Fruit fly (Drosophila melanogaster) whole organism, embryonic: ENCODE results near the gene Pvf3.
A peak's percentile ranks its signal among the peaks of the same experiment; 100 is the strongest.

Source experiments
- B-H1 ChIP-seq: fragments of 200-800 bp; sonication (Bioruptor generic); IDR thresholded peaks from 3 replicates; pipeline ENCODE4 v1.3.6; 2022; ENCODE audit warnings: missing biosample characterization, missing genetic modification characterization
- BtbVII ChIP-seq: fragments of 200-800 bp; sonication (Bioruptor generic); optimal IDR thresholded peaks from 3 replicates; lab custom pipeline; 2017; ENCODE audit warnings: missing biosample characterization, mild to moderate bottlenecking, missing genetic modification characterization
- C15 ChIP-seq: fragments of 200-800 bp; sonication (Bioruptor generic); IDR thresholded peaks from 3 replicates; pipeline ENCODE4 v1.3.6; 2022; ENCODE audit warnings: missing biosample characterization, missing genetic modification characterization
- CG10274 ChIP-seq: fragments of 200-800 bp; sonication (Bioruptor generic); optimal IDR thresholded peaks from 3 replicates; lab custom pipeline; 2017; ENCODE audit warnings: missing biosample characterization, mild to moderate bottlenecking, missing genetic modification characterization
- CG10321 ChIP-seq: fragments of 200-800 bp; sonication (Bioruptor generic); IDR thresholded peaks from 2 replicates; pipeline ENCODE4 v1.3.6; 2022; ENCODE audit warnings: missing biosample characterization, missing genetic modification characterization
- CG10431 ChIP-seq: fragments of 200-800 bp; sonication (Bioruptor generic); optimal IDR thresholded peaks from 3 replicates; lab custom pipeline; 2018; ENCODE audit warnings: missing biosample characterization, mild to moderate bottlenecking, missing genetic modification characterization
- CG10959 ChIP-seq: fragments of 200-800 bp; sonication (Bioruptor generic); IDR thresholded peaks from 2 replicates; pipeline ENCODE4 v1.3.6; 2022; ENCODE audit warnings: missing biosample characterization, missing genetic modification characterization
- CG10979 ChIP-seq: fragments of 200-800 bp; sonication (Bioruptor generic); optimal IDR thresholded peaks from 2 replicates; lab custom pipeline; 2018; ENCODE audit warnings: missing biosample characterization, mild to moderate bottlenecking, missing genetic modification characterization, moderate library complexity
- CG12391 ChIP-seq: fragments of 200-800 bp; sonication (Bioruptor generic); optimal IDR thresholded peaks from 3 replicates; lab custom pipeline; 2018; ENCODE audit warnings: missing biosample characterization, mild to moderate bottlenecking, missing genetic modification characterization, moderate library complexity
- CG14014 ChIP-seq: fragments of 200-800 bp; sonication (Bioruptor generic); IDR thresholded peaks from 2 replicates; pipeline ENCODE4 v1.3.6; 2022; ENCODE audit warnings: missing biosample characterization, missing genetic modification characterization
- CG15011 ChIP-seq: fragments of 200-800 bp; sonication (Bioruptor generic); optimal IDR thresholded peaks from 3 replicates; lab custom pipeline; 2018; ENCODE audit warnings: missing biosample characterization, mild to moderate bottlenecking, missing genetic modification characterization
- CG15073 ChIP-seq: fragments of 200-800 bp; sonication (Bioruptor generic); optimal IDR thresholded peaks from 2 replicates; lab custom pipeline; 2016; ENCODE audit warnings: missing biosample characterization, missing genetic modification characterization
- CG1647 ChIP-seq: fragments of 200-800 bp; sonication (Bioruptor generic); optimal IDR thresholded peaks from 3 replicates; lab custom pipeline; 2016; ENCODE audit warnings: missing biosample characterization, missing genetic modification characterization
- CG16813 ChIP-seq: fragments of 200-800 bp; sonication (Bioruptor generic); IDR thresholded peaks from 3 replicates; pipeline ENCODE4 v1.3.6; 2022; ENCODE audit warnings: missing biosample characterization, missing genetic modification characterization; ENCODE audit not compliant: partially characterized antibody
- CG30020 ChIP-seq: fragments of 200-800 bp; optimal IDR thresholded peaks from 2 replicates; lab custom pipeline; 2019; ENCODE audit warnings: missing biosample characterization, mild to moderate bottlenecking, missing genetic modification characterization, moderate library complexity
- CG30431 ChIP-seq: fragments of 200-800 bp; sonication (Bioruptor generic); optimal IDR thresholded peaks from 2 replicates; lab custom pipeline; 2017; ENCODE audit warnings: missing biosample characterization, missing genetic modification characterization
- CG33557 ChIP-seq: fragments of 200-800 bp; sonication (Bioruptor generic); optimal IDR thresholded peaks from 2 replicates; lab custom pipeline; 2019; ENCODE audit warnings: missing biosample characterization, mild to moderate bottlenecking, missing genetic modification characterization, moderate library complexity
- CG3407 ChIP-seq: fragments of 200-800 bp; sonication (Bioruptor generic); optimal IDR thresholded peaks from 2 replicates; lab custom pipeline; 2018; ENCODE audit warnings: missing biosample characterization, mild to moderate bottlenecking, missing genetic modification characterization
- CG4328 ChIP-seq: fragments of 200-800 bp; sonication (Bioruptor generic); optimal IDR thresholded peaks from 3 replicates; lab custom pipeline; 2017; ENCODE audit warnings: missing biosample characterization, missing genetic modification reagents, missing genetic modification characterization
- CG6654 ChIP-seq: fragments of 200-800 bp; sonication (Bioruptor generic); optimal IDR thresholded peaks from 2 replicates; lab custom pipeline; 2017; ENCODE audit warnings: missing biosample characterization, mild to moderate bottlenecking, missing genetic modification characterization
- CG6765 ChIP-seq: fragments of 200-800 bp; sonication (Bioruptor generic); optimal IDR thresholded peaks from 3 replicates; lab custom pipeline; 2017; ENCODE audit warnings: missing biosample characterization, mild to moderate bottlenecking, missing genetic modification characterization
- CG7556 ChIP-seq: fragments of 200-800 bp; sonication (Bioruptor generic); optimal IDR thresholded peaks from 2 replicates; lab custom pipeline; 2017; ENCODE audit warnings: missing biosample characterization, mild to moderate bottlenecking, missing genetic modification characterization
- CG9437 ChIP-seq: fragments of 200-800 bp; sonication (Bioruptor generic); optimal IDR thresholded peaks from 2 replicates; lab custom pipeline; 2018; ENCODE audit warnings: missing biosample characterization, mild to moderate bottlenecking, missing genetic modification characterization
- CG9932 ChIP-seq: fragments of 200-800 bp; sonication (Bioruptor generic); IDR thresholded peaks from 2 replicates; pipeline ENCODE4 v1.3.6; 2022; ENCODE audit warnings: missing biosample characterization, missing genetic modification characterization
- Dad ChIP-seq: fragments of 200-800 bp; sonication (Bioruptor generic); optimal IDR thresholded peaks from 3 replicates; lab custom pipeline; 2016; ENCODE audit warnings: missing biosample characterization, missing genetic modification characterization
- HmgD ChIP-seq: fragments of 200-800 bp; sonication (Bioruptor generic); optimal IDR thresholded peaks from 3 replicates; lab custom pipeline; 2016; ENCODE audit warnings: missing biosample characterization, missing genetic modification characterization
- Lim3 ChIP-seq: fragments of 200-800 bp; sonication (Bioruptor generic); IDR thresholded peaks from 2 replicates; pipeline ENCODE4 v1.3.6; 2022; ENCODE audit warnings: missing biosample characterization, missing genetic modification characterization
- Max ChIP-seq: fragments of 200-800 bp; sonication (Bioruptor generic); optimal IDR thresholded peaks from 2 replicates; lab custom pipeline; 2016; ENCODE audit warnings: missing biosample characterization, mild to moderate bottlenecking, missing genetic modification characterization
- Myb ChIP-seq: fragments of 200-800 bp; sonication (Bioruptor generic); optimal IDR thresholded peaks from 2 replicates; lab custom pipeline; 2016; ENCODE audit warnings: missing biosample characterization, missing genetic modification characterization
- Opbp ChIP-seq: fragments of 200-800 bp; sonication (Bioruptor generic); IDR thresholded peaks from 3 replicates; pipeline ENCODE4 v1.3.6; 2022; ENCODE audit warnings: missing biosample characterization, missing genetic modification characterization; ENCODE audit not compliant: partially characterized antibody
- Poxn ChIP-seq: fragments of 200-800 bp; sonication (Bioruptor generic); IDR thresholded peaks from 2 replicates; pipeline ENCODE4 v1.3.6; 2022; ENCODE audit warnings: missing biosample characterization, missing genetic modification characterization
- Rx ChIP-seq: fragments of 200-800 bp; sonication (Bioruptor generic); IDR thresholded peaks from 2 replicates; pipeline ENCODE4 v1.3.6; 2022; ENCODE audit warnings: missing biosample characterization, missing genetic modification characterization
- Xbp1 ChIP-seq: fragments of 200-800 bp; sonication (Bioruptor generic); optimal IDR thresholded peaks from 3 replicates; lab custom pipeline; 2016; ENCODE audit warnings: missing biosample characterization, mild to moderate bottlenecking, missing genetic modification characterization
- ase ChIP-seq: fragments of 200-800 bp; sonication (Bioruptor generic); IDR thresholded peaks from 3 replicates; pipeline ENCODE4 v1.3.6; 2022; ENCODE audit warnings: missing biosample characterization, missing genetic modification characterization
- ci ChIP-seq: fragments of 200-800 bp; sonication (Bioruptor generic); IDR thresholded peaks from 3 replicates; pipeline ENCODE4 v1.3.6; 2022; ENCODE audit warnings: missing biosample characterization, missing genetic modification characterization
- ewg ChIP-seq: fragments of 200-800 bp; sonication (Bioruptor generic); optimal IDR thresholded peaks from 3 replicates; lab custom pipeline; 2017; ENCODE audit warnings: mild to moderate bottlenecking, missing biosample characterization, missing genetic modification reagents, missing genetic modification characterization
- ftz-f1 ChIP-seq: fragments of 200-800 bp; sonication (Bioruptor generic); optimal IDR thresholded peaks from 2 replicates; lab custom pipeline; 2016; ENCODE audit warnings: missing biosample characterization, missing genetic modification characterization
- gem ChIP-seq: fragments of 200-800 bp; sonication (Bioruptor generic); optimal IDR thresholded peaks from 2 replicates; lab custom pipeline; 2019; ENCODE audit warnings: missing biosample characterization, mild to moderate bottlenecking, missing genetic modification characterization, moderate library complexity
- hb ChIP-seq: fragments of 200-800 bp; sonication (Bioruptor generic); IDR thresholded peaks from 3 replicates; pipeline ENCODE4 v1.3.6; 2022; ENCODE audit warnings: missing biosample characterization, missing genetic modification characterization; ENCODE audit not compliant: partially characterized antibody
- hbn ChIP-seq: fragments of 200-800 bp; sonication (Bioruptor generic); IDR thresholded peaks from 2 replicates; pipeline ENCODE4 v1.3.6; 2022; ENCODE audit warnings: missing biosample characterization, missing genetic modification characterization; ENCODE audit not compliant: partially characterized antibody
- jigr1 ChIP-seq: fragments of 200-800 bp; sonication (Bioruptor generic); IDR thresholded peaks from 3 replicates; pipeline ENCODE4 v1.3.6; 2022; ENCODE audit warnings: missing biosample characterization, missing genetic modification characterization
- knrl ChIP-seq: fragments of 200-800 bp; sonication (Bioruptor generic); IDR thresholded peaks from 3 replicates; pipeline ENCODE4 v1.3.6; 2022; ENCODE audit warnings: missing biosample characterization, missing genetic modification characterization; ENCODE audit not compliant: partially characterized antibody
- lov ChIP-seq, 2 experiments: fragments of 200-800 bp in 1 of 2; fragments of >200 bp in 1 of 2; sonication (Bioruptor generic) in 1 of 2; IDR thresholded peaks in 1 of 2; optimal IDR thresholded peaks in 1 of 2; 2 replicates in 1 of 2; 3 replicates in 1 of 2; pipeline versions ENCODE4 v1.3.6 to Lab custom; 2017 to 2022; ENCODE audit warnings: missing biosample characterization in 1 of 2, missing genetic modification characterization in 1 of 2
- onecut ChIP-seq: fragments of 200-800 bp; sonication (Bioruptor generic); IDR thresholded peaks from 2 replicates; pipeline ENCODE4 v1.3.6; 2022; ENCODE audit warnings: missing biosample characterization, missing genetic modification characterization
- seq ChIP-seq: fragments of 200-800 bp; sonication (Bioruptor generic); IDR thresholded peaks from 2 replicates; pipeline ENCODE4 v1.3.6; 2022; ENCODE audit warnings: missing biosample characterization, missing genetic modification characterization
- shn ChIP-seq: fragments of 200-800 bp; sonication (Bioruptor generic); optimal IDR thresholded peaks from 3 replicates; lab custom pipeline; 2016; ENCODE audit warnings: missing biosample characterization, missing genetic modification characterization
- unc-4 ChIP-seq: fragments of 200-800 bp; sonication (Bioruptor generic); IDR thresholded peaks from 2 replicates; pipeline ENCODE4 v1.3.6; 2022; ENCODE audit warnings: missing biosample characterization, missing genetic modification characterization; ENCODE audit not compliant: partially characterized antibody
- zf30C ChIP-seq: fragments of 200-800 bp; sonication (Bioruptor generic); optimal IDR thresholded peaks from 3 replicates; lab custom pipeline; 2018; ENCODE audit warnings: missing biosample characterization, mild to moderate bottlenecking, missing genetic modification characterization
- zfh2 ChIP-seq: fragments of 200-800 bp; sonication (Bioruptor generic); optimal IDR thresholded peaks from 2 replicates; lab custom pipeline; 2016; ENCODE audit warnings: missing biosample characterization, missing genetic modification characterization

Pvf3 gene

dm6 chr2L:7056189-7056926 lies 101.1 kb downstream of the Pvf3 start, which contains the start of gene Mnn1 (continued):
- TF ChIP-seq CG3407 (no peak), HmgD (GFP tag; lab: Kevin White, UChicago) (peak; percentile 52), CG6765 (GFP tag; lab: Kevin White, UChicago) (peak; percentile 21), CG30020 (tag; lab: Kevin White, UChicago) (no peak), CG9932 (GFP tag; lab: Robert Waterston, UW) (peak; percentile 65), Rx (GFP tag; lab: Robert Waterston, UW) (no peak), hbn (GFP tag; lab: Robert Waterston, UW) (no peak), CG30431 (no peak), CG10979 (peak; percentile 32), CG4328 (GFP tag; lab: Kevin White, UChicago) (no peak), ewg (GFP tag; lab: Kevin White, UChicago) (no peak), jigr1 (GFP tag; lab: Robert Waterston, UW) (no peak), Dad (GFP tag; lab: Kevin White, UChicago) (peak; percentile 53), Poxn (GFP tag; lab: Robert Waterston, UW) (no peak), CG7556 (GFP tag; lab: Kevin White, UChicago) (peak; percentile 21), ase (GFP tag; lab: Robert Waterston, UW) (no peak), CG12391 (tag; lab: Kevin White, UChicago) (peak; percentile 21), onecut (GFP tag; lab: Robert Waterston, UW) (no peak), shn (peak; percentile 27), gem (tag; lab: Kevin White, UChicago) (no peak), CG33557 (peak; percentile 11), zf30C (GFP tag; lab: Kevin White, UChicago) (peak; percentile 6), Opbp (GFP tag; lab: Robert Waterston, UW) (peak; percentile 57), CG14014 (GFP tag; lab: Robert Waterston, UW) (0 out of 2 replicates have a peak, but pooled peaks have one; percentile 29), C15 (GFP tag; lab: Robert Waterston, UW) (no peak), Lim3 (GFP tag; lab: Robert Waterston, UW) (no peak), CG9437 (GFP tag; lab: Kevin White, UChicago) (no peak), CG10274 (GFP tag; lab: Kevin White, UChicago) (no peak), B-H1 (no peak), CG10431 (GFP tag; lab: Kevin White, UChicago) (no peak), lov (optimal IDR thresholded peaks at IDR 0.05; lab: Kevin White, UChicago) (no peak), lov (GFP tag; IDR thresholded peaks at IDR 0.05; lab: Robert Waterston, UW) (0 out of 3 replicates have a peak, but pooled peaks have one; percentile 31), hb (no peak), CG10321 (GFP tag; lab: Robert Waterston, UW) (no peak), seq (GFP tag; lab: Robert Waterston, UW) (no peak), ci (GFP tag; lab: Robert Waterston, UW) (peak; percentile 71; the same call in 2 of the 3 replicates), CG15073 (GFP tag; lab: Kevin White, UChicago) (no peak), BtbVII (GFP tag; lab: Kevin White, UChicago) (no peak), CG16813 (GFP tag; lab: Robert Waterston, UW) (peak; percentile 21; the same call in 2 of the 3 replicates), CG10959 (GFP tag; lab: Robert Waterston, UW) (no peak), knrl (GFP tag; lab: Robert Waterston, UW) (peak; percentile 31; the same call in 1 of the 3 replicates), CG1647 (peak; percentile 29), Xbp1 (GFP tag; lab: Kevin White, UChicago) (peak; percentile 50), ftz-f1 (GFP tag; lab: Kevin White, UChicago) (peak; percentile 64), CG6654 (GFP tag; lab: Kevin White, UChicago) (no peak), Myb (GFP tag; lab: Kevin White, UChicago) (peak; percentile 69), unc-4 (GFP tag; lab: Robert Waterston, UW) (peak; percentile 53; the same call in 1 of the 2 replicates), CG15011 (GFP tag; lab: Kevin White, UChicago) (no peak), Max (GFP tag; lab: Kevin White, UChicago) (peak; percentile 93), zfh2 (GFP tag; lab: Kevin White, UChicago) (peak; percentile 63)
